Fruit fly (Drosophila melanogaster): ENCODE measurements around the gene ND-B14.5B.

The ND-B14.5B gene

dm6 chr2L:3159144-3160000 is 13.7 kb upstream of the ND-B14.5B start, which contains the start of the genes Mad and gkt:
TSS of gene Mad (minus strand) at chr2L:3159643.
TSS of gene gkt (plus strand) at chr2L:3159950.
- TF ChIP-seq Myc (optimal IDR thresholded peaks at IDR 0.05), result no peak
- TF ChIP-seq ttk (optimal IDR thresholded peaks at IDR 0.05), result no peak
- no peak for TF ChIP-seq insv (optimal IDR thresholded peaks at IDR 0.05)
- no peak for TF ChIP-seq Sin3A (optimal IDR thresholded peaks at IDR 0.05)
- no peak for TF ChIP-seq h (optimal IDR thresholded peaks at IDR 0.05)
- TF ChIP-seq psq (optimal IDR thresholded peaks at IDR 0.05), result no peak

DNA sequence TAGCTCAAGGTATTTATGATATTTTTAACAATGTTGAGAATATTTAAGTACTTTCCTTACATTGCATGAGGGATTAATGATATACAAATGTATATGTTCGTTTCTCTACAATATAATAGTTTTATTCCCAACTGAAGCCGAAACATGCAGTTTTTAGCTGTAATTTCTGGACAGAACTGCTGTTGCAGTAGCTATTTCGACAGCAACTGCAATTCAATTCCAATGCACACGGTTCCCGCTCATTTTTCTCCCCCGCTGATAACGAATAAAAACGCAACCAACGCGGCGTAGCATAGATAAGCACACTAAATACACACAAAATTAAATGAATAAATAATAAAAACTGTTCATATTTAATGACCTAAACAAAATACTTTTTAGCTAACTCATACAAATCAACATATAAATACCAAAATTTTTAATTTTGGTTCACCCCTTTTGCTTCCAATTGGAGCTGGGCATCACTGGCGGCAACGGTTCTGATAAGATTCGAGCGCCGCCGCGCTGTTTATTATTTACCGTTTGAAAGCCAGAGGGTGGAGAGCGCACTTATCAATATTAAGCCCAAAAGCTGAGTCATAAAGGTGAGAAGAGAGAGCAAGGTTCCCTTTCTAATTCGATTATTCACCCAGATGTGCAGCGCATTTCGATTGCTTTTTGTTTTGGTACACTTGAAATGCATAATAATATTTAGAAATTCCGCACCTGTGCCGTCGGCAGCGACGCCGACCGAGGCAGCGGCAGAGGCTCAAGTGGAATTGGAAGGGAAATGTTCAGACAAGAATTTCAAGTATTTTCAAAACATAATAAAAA is 12.8 kb upstream of the ND-B14.5B start:
- no peak for TF ChIP-seq h (optimal IDR thresholded peaks at IDR 0.05)
- TF ChIP-seq Sin3A (optimal IDR thresholded peaks at IDR 0.05), result no peak

DNA sequence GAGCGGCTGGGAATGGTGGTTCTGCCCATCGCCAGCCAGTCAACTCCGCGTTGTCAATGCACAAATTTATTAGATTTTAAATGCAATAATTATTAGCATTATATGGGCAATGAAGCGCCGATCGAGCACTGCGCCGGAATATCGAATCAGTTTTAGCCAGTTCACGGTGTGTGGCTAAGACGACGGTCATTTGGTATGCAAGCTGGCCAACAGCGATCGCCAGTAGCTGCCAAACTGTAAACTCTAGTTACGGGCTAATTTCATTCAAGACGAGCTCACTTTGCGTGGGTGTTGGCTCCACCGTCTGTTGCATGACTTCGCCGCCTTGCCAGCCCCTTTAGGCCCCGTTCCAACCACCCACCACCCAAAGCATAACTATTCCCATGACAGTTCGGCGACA is 10.2 kb upstream of the ND-B14.5B start:
- TF ChIP-seq Myc (optimal IDR thresholded peaks at IDR 0.05), result no peak
- no peak for TF ChIP-seq psq (optimal IDR thresholded peaks at IDR 0.05)
- no peak for TF ChIP-seq insv (optimal IDR thresholded peaks at IDR 0.05)
- no peak for TF ChIP-seq ttk (optimal IDR thresholded peaks at IDR 0.05)
- TF ChIP-seq Sin3A (optimal IDR thresholded peaks at IDR 0.05), result no peak

- TF ChIP-seq Sin3A (optimal IDR thresholded peaks at IDR 0.05) (no peak), psq (optimal IDR thresholded peaks at IDR 0.05) (no peak), Myc (optimal IDR thresholded peaks at IDR 0.05) (no peak), ttk (optimal IDR thresholded peaks at IDR 0.05) (no peak), h (optimal IDR thresholded peaks at IDR 0.05) (no peak), insv (optimal IDR thresholded peaks at IDR 0.05) (no peak)
These were observed 9.1 kb upstream of the ND-B14.5B start for dm6 chr2L:3154749-3155148.

DNA sequence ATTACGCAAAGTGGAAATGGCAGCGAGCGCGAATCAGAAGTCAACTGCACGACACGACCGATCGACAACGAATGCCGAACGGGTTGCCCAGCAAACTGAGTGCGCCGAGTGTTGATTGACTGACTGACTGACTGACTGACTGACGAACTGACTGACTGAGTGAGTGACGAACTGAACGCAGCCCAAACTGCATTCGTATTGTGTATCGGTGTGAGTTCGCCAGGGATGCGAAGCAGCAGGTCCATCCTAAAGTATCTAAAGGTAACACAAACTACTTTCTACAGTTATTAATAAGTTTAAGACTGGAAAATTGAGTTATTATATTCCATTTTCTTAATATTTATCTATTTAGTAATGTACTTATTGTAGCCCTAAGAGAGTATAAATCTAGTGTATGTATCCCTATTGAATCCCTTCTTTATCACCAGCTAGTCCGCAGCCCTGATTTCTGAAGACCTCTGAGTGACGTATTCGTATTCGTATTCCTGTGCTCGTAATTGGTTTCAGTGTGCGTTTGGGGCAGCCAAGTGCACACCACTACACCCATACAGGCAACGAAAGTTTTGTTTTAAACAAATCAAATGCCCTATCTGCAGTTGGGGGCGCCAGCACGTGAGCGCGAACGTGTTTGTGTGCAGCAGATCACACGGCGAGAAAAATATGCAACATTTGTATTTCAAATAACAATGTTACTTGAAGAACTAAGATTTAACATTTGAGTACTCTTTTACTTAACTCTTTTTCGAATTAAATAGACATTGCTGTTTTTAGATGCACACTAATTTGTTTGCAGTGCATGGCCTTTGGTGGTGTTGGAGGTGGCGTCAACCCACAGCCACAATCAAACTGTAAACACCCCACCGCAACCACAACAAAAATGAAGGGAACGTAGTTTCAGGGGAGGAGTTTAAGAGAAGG is 7.3 kb upstream of the ND-B14.5B start:
- TF ChIP-seq h (optimal IDR thresholded peaks at IDR 0.05) (no peak), psq (optimal IDR thresholded peaks at IDR 0.05) (no peak), Sin3A (optimal IDR thresholded peaks at IDR 0.05) (no peak), Myc (optimal IDR thresholded peaks at IDR 0.05) (no peak), ttk (optimal IDR thresholded peaks at IDR 0.05) (no peak), insv (optimal IDR thresholded peaks at IDR 0.05) (no peak)

DNA sequence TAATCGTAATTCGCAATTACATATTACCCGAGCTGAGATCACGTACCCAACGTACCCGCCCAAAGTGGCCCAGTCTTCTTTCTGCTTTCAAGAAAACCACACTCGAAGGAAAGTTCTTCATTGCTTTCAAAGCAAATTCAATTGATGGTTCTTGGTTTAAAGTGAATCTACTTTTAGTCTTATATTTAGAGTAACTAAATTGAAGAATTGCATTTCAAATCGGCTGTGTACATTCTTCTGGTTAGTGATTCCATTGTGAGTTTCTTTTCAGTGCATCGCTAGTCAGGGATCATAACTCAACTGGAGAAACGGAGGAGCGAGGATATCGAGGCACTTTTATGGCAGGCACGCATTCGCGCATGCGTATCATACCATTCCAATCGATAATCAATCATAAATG is 6.0 kb upstream of the ND-B14.5B start:
- no peak for TF ChIP-seq psq (optimal IDR thresholded peaks at IDR 0.05)
- no peak for TF ChIP-seq h (optimal IDR thresholded peaks at IDR 0.05)
- no peak for TF ChIP-seq Sin3A (optimal IDR thresholded peaks at IDR 0.05)
- TF ChIP-seq Myc (optimal IDR thresholded peaks at IDR 0.05), result no peak
- no peak for TF ChIP-seq insv (optimal IDR thresholded peaks at IDR 0.05)
- TF ChIP-seq ttk (optimal IDR thresholded peaks at IDR 0.05), result no peak

DNA sequence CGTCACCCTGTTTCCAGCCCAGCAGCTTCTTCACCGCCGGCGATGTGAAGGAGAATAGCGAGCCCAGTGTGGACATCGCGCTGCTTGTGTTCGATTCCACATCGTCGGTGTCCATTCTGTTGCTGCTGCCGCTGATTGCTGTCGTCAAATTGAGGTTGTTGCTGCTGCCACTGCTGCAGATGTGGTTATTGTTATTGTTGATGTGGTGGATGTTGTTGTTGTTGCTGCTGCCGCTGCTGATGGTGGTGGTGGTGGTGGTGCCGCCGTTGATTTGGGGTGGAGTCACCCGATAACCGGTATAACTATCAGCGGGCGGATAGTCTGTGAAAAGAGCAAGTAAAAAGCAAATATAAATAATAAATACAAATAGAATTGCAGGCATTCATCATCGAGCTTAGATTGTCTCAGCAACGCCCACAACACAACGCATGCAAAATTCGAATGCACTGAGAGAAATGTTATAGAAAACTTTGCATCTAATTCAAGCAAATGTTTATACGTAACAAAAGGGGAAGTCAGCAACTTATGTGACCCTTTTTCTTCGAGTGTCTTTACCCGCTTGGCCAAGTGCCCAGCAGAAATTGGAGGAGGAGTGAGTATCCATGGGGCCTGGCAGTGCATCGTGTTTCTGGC is 3.4 kb upstream of the ND-B14.5B start:
- TF ChIP-seq h (optimal IDR thresholded peaks at IDR 0.05) (no peak), insv (optimal IDR thresholded peaks at IDR 0.05) (no peak), psq (optimal IDR thresholded peaks at IDR 0.05) (no peak), Sin3A (optimal IDR thresholded peaks at IDR 0.05) (no peak), ttk (optimal IDR thresholded peaks at IDR 0.05) (no peak), Myc (optimal IDR thresholded peaks at IDR 0.05) (no peak)

DNA sequence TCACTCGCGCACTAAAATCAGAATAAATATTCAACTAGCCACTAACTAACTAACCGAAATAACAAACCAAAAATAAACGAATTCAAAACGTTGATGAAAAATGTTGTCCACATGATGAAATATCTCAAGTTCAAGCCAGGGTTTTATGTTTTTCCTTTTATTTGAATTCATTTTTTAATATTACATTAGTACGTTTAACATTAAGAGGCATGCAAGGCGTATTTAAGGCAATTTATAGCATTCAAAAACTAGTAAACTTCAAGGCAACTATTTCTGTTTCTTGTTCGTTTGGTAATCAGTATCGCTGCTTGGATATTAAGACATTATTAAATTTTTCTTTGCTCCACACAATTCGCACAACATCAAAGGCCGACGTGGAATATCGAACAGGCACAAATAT is 249 bp upstream of the ND-B14.5B start:
- TF ChIP-seq Myc (optimal IDR thresholded peaks at IDR 0.05) (no peak), ttk (optimal IDR thresholded peaks at IDR 0.05) (no peak), h (optimal IDR thresholded peaks at IDR 0.05) (no peak), Sin3A (optimal IDR thresholded peaks at IDR 0.05) (no peak), psq (optimal IDR thresholded peaks at IDR 0.05) (no peak), insv (optimal IDR thresholded peaks at IDR 0.05) (no peak)

dm6 chr2L:3144709-3145108 is 939 bp downstream of the ND-B14.5B start, which contains the start of gene toc:
TSS of gene toc (minus strand) at chr2L:3144786.
- TF ChIP-seq Sin3A (optimal IDR thresholded peaks at IDR 0.05), result no peak
- no peak for TF ChIP-seq Myc (optimal IDR thresholded peaks at IDR 0.05)
- no peak for TF ChIP-seq ttk (optimal IDR thresholded peaks at IDR 0.05)
- TF ChIP-seq psq (optimal IDR thresholded peaks at IDR 0.05), result no peak
- TF ChIP-seq h (optimal IDR thresholded peaks at IDR 0.05), result no peak
- no peak for TF ChIP-seq insv (optimal IDR thresholded peaks at IDR 0.05)

DNA sequence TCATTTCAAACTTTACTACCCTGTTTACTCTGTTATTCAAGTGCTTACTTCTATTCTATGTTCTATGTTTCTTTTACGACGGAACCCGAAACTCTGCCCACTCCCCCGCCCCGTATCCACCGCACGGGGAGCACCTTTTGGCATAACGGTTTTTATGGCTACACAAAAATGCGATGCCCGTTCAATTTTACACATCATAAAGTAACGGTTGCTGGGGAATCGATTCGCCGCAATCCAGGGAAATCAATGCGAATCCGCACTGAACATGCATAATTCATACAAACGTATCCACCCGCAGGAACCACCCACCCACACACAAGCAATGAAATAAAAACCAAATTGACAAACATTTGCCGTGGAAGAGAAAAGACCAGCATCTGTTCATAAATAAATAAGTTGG is 1.7 kb downstream of the ND-B14.5B start:
- TF ChIP-seq psq (optimal IDR thresholded peaks at IDR 0.05) (no peak), Myc (optimal IDR thresholded peaks at IDR 0.05) (no peak), Sin3A (optimal IDR thresholded peaks at IDR 0.05) (no peak), h (optimal IDR thresholded peaks at IDR 0.05) (no peak), insv (optimal IDR thresholded peaks at IDR 0.05) (no peak), ttk (optimal IDR thresholded peaks at IDR 0.05) (no peak)

- TF ChIP-seq Myc (optimal IDR thresholded peaks at IDR 0.05), result no peak
- TF ChIP-seq Sin3A (optimal IDR thresholded peaks at IDR 0.05), result no peak
- no peak for TF ChIP-seq insv (optimal IDR thresholded peaks at IDR 0.05)
- no peak for TF ChIP-seq h (optimal IDR thresholded peaks at IDR 0.05)
- TF ChIP-seq ttk (optimal IDR thresholded peaks at IDR 0.05), result no peak
- TF ChIP-seq psq (optimal IDR thresholded peaks at IDR 0.05), result no peak
These were observed 14.0 kb downstream of the ND-B14.5B start for dm6 chr2L:3131641-3132040.

All from Kc167 (cell line).